Fruit fly (Drosophila melanogaster): ENCODE data around the gene CheB38a.

Gene CheB38a

dm6 chr2L:20825265-20825664 lies 6.9 kb upstream of the CheB38a start:
- no peak for TF ChIP-seq CG10348 (GFP tag; IDR thresholded peaks at IDR 0.05)
- no peak for TF ChIP-seq D1 (tag; optimal IDR thresholded peaks at IDR 0.05)
- TF ChIP-seq CG32121 (GFP tag; IDR thresholded peaks at IDR 0.05), result no peak
- TF ChIP-seq Snoo (tag; optimal IDR thresholded peaks at IDR 0.05), result no peak
- TF ChIP-seq CG13204 (GFP tag; optimal IDR thresholded peaks at IDR 0.05), result peak; percentile 89
- peak; percentile 57; the same call in 1 of the 2 replicates for TF ChIP-seq CG12605 (GFP tag; IDR thresholded peaks at IDR 0.05)
- no peak for TF ChIP-seq CG4496 (GFP tag; IDR thresholded peaks at IDR 0.05)
- TF ChIP-seq rn (GFP tag; IDR thresholded peaks at IDR 0.05), result no peak
- TF ChIP-seq CG14655 (GFP tag; optimal IDR thresholded peaks at IDR 0.05), result no peak
- no peak for TF ChIP-seq fd96Ca (GFP tag; IDR thresholded peaks at IDR 0.05)
- peak; percentile 89 for TF ChIP-seq EcR (GFP tag; optimal IDR thresholded peaks at IDR 0.05)
- no peak for TF ChIP-seq CG17806 (tag; optimal IDR thresholded peaks at IDR 0.05)
- TF ChIP-seq CG8301 (tag; optimal IDR thresholded peaks at IDR 0.05), result no peak
- TF ChIP-seq Ets98B (GFP tag; IDR thresholded peaks at IDR 0.05), result no peak; the same call in 1 of the 2 replicates
- no peak for TF ChIP-seq Pif1B (GFP tag; optimal IDR thresholded peaks at IDR 0.05)
- TF ChIP-seq CG9948 (tag; optimal IDR thresholded peaks at IDR 0.05), result no peak
- TF ChIP-seq gl (tag; optimal IDR thresholded peaks at IDR 0.05), result peak; percentile 16
- no peak for TF ChIP-seq CG34367 (tag; optimal IDR thresholded peaks at IDR 0.05)
- TF ChIP-seq CG15710 (tag; optimal IDR thresholded peaks at IDR 0.05), result no peak
- no peak for TF ChIP-seq CG8159 (tag; optimal IDR thresholded peaks at IDR 0.05)
- no peak for TF ChIP-seq Pif1A (GFP tag; optimal IDR thresholded peaks at IDR 0.05)

- TF ChIP-seq CG32121 (GFP tag; IDR thresholded peaks at IDR 0.05) (peak; percentile 10; the same call in 1 of the 2 replicates), CG14655 (GFP tag; optimal IDR thresholded peaks at IDR 0.05) (no peak)
Observed at dm6 chr2L:20824136-20824789, 5.9 kb upstream of the CheB38a start.

- TF ChIP-seq CG13204 (GFP tag; optimal IDR thresholded peaks at IDR 0.05) (peak; percentile 94), D1 (tag; optimal IDR thresholded peaks at IDR 0.05) (no peak), CG9948 (tag; optimal IDR thresholded peaks at IDR 0.05) (peak; percentile 30), Pif1B (GFP tag; optimal IDR thresholded peaks at IDR 0.05) (peak; percentile 30), CG4496 (GFP tag; IDR thresholded peaks at IDR 0.05) (0 out of 3 replicates have a peak, but pooled peaks have one; percentile 65), CG8301 (tag; optimal IDR thresholded peaks at IDR 0.05) (no peak), CG15710 (tag; optimal IDR thresholded peaks at IDR 0.05) (no peak), CG8159 (tag; optimal IDR thresholded peaks at IDR 0.05) (peak; percentile 26), fd96Ca (GFP tag; IDR thresholded peaks at IDR 0.05) (peak; percentile 11; the same call in 2 of the 3 replicates), EcR (GFP tag; optimal IDR thresholded peaks at IDR 0.05) (peak; percentile 72), CG14655 (GFP tag; optimal IDR thresholded peaks at IDR 0.05) (peak; percentile 45), gl (tag; optimal IDR thresholded peaks at IDR 0.05) (peak; percentile 60), CG12605 (GFP tag; IDR thresholded peaks at IDR 0.05) (0 out of 2 replicates have a peak, but pooled peaks have one; percentile 15), CG32121 (GFP tag; IDR thresholded peaks at IDR 0.05) (peak; percentile 82), Ets98B (GFP tag; IDR thresholded peaks at IDR 0.05) (peak; percentile 69; the same call in 1 of the 2 replicates), Pif1A (GFP tag; optimal IDR thresholded peaks at IDR 0.05) (peak; percentile 8), CG10348 (GFP tag; IDR thresholded peaks at IDR 0.05) (no peak), Snoo (tag; optimal IDR thresholded peaks at IDR 0.05) (peak; percentile 28)
Observed at dm6 chr2L:20823196-20824105, 5.1 kb upstream of the CheB38a start.

- TF ChIP-seq CG4496 (GFP tag; IDR thresholded peaks at IDR 0.05) (peak; percentile 44; the same call in 1 of the 3 replicates), CG34367 (tag; optimal IDR thresholded peaks at IDR 0.05) (no peak), CG9948 (tag; optimal IDR thresholded peaks at IDR 0.05) (no peak), CG13204 (GFP tag; optimal IDR thresholded peaks at IDR 0.05) (peak; percentile 82), CG32121 (GFP tag; IDR thresholded peaks at IDR 0.05) (peak; percentile 75; the same call in 1 of the 2 replicates), Ets98B (GFP tag; IDR thresholded peaks at IDR 0.05) (peak; percentile 57), fd96Ca (GFP tag; IDR thresholded peaks at IDR 0.05) (peak; percentile 36; the same call in 1 of the 3 replicates), EcR (GFP tag; optimal IDR thresholded peaks at IDR 0.05) (peak; percentile 70)
Observed at dm6 chr2L:20822489-20823195, 4.3 kb upstream of the CheB38a start, which contains the start of gene CG9331. Gene CG9331 (plus strand): TSS chr2L:20822828.

- TF ChIP-seq CG17806 (tag; optimal IDR thresholded peaks at IDR 0.05) (no peak), CG9948 (tag; optimal IDR thresholded peaks at IDR 0.05) (no peak), Pif1A (GFP tag; optimal IDR thresholded peaks at IDR 0.05) (no peak), CG8159 (tag; optimal IDR thresholded peaks at IDR 0.05) (peak; percentile 12), CG10348 (GFP tag; IDR thresholded peaks at IDR 0.05) (0 out of 2 replicates have a peak, but pooled peaks have one; percentile 14), Ets98B (GFP tag; IDR thresholded peaks at IDR 0.05) (peak; percentile 63), CG13204 (GFP tag; optimal IDR thresholded peaks at IDR 0.05) (peak; percentile 5), CG34367 (tag; optimal IDR thresholded peaks at IDR 0.05) (no peak), CG15710 (tag; optimal IDR thresholded peaks at IDR 0.05) (peak; percentile 31), CG32121 (GFP tag; IDR thresholded peaks at IDR 0.05) (peak; percentile 65), CG4496 (GFP tag; IDR thresholded peaks at IDR 0.05) (no peak), EcR (GFP tag; optimal IDR thresholded peaks at IDR 0.05) (no peak), fd96Ca (GFP tag; IDR thresholded peaks at IDR 0.05) (peak; percentile 81; the same call in 2 of the 3 replicates), gl (tag; optimal IDR thresholded peaks at IDR 0.05) (no peak), CG8301 (tag; optimal IDR thresholded peaks at IDR 0.05) (no peak)
Observed at dm6 chr2L:20822025-20822371, 3.7 kb upstream of the CheB38a start.
